Worm (Caenorhabditis elegans) whole organism, late embryonic: ENCODE measurements around the gene atg-7.
A peak's percentile ranks its signal among the peaks of the same experiment; 100 is the strongest.

Experiments used
- C08G9.2 ChIP-seq: sonication (generic microtip); optimal IDR thresholded peaks from 2 replicates; lab custom pipeline; 2016; ENCODE audit warnings: mild to moderate bottlenecking, missing genetic modification characterization, moderate library complexity, missing compliant biosample characterization
- T23F11.4 ChIP-seq: fragments of 200-800 bp; sonication (Bioruptor generic); optimal IDR thresholded peaks from 2 replicates; lab custom pipeline; 2018; ENCODE audit warnings: mild to moderate bottlenecking, missing genetic modification characterization, missing compliant biosample characterization
- ama-1 ChIP-seq: fragments of 150-350 bp; optimal IDR thresholded peaks from 2 replicates; lab custom pipeline; 2014
- ceh-19 ChIP-seq: fragments of 200-800 bp; sonication (Bioruptor generic); optimal IDR thresholded peaks from 2 replicates; lab custom pipeline; 2018; ENCODE audit warnings: mild to moderate bottlenecking, missing genetic modification characterization, missing compliant biosample characterization
- ceh-30 ChIP-seq: fragments of 150-350 bp; optimal IDR thresholded peaks from 2 replicates; lab custom pipeline; 2014; ENCODE audit warnings: missing biosample characterization, missing genetic modification characterization
- ceh-45 ChIP-seq: fragments of 200-800 bp; sonication (Bioruptor generic); IDR thresholded peaks from 2 replicates; pipeline ENCODE4 v1.3.6; 2022; ENCODE audit warnings: missing genetic modification reagents, missing genetic modification characterization, missing compliant biosample characterization
- ceh-48 ChIP-seq: sonication (generic microtip); optimal IDR thresholded peaks from 2 replicates; lab custom pipeline; 2016; ENCODE audit warnings: missing genetic modification characterization, inconsistent platforms, missing compliant biosample characterization
- che-1 ChIP-seq: sonication (generic microtip); optimal IDR thresholded peaks from 2 replicates; lab custom pipeline; 2016; ENCODE audit warnings: mild to moderate bottlenecking, missing genetic modification characterization, missing compliant biosample characterization
- elt-4 ChIP-seq: sonication (generic microtip); optimal IDR thresholded peaks from 2 replicates; lab custom pipeline; 2016; ENCODE audit warnings: missing genetic modification characterization, missing compliant biosample characterization
- ets-4 ChIP-seq: sonication (generic microtip); optimal IDR thresholded peaks from 2 replicates; lab custom pipeline; 2016; ENCODE audit warnings: missing genetic modification characterization, missing compliant biosample characterization
- fkh-10 ChIP-seq: fragments of 150-350 bp; optimal IDR thresholded peaks from 2 replicates; lab custom pipeline; 2014; ENCODE audit warnings: missing biosample characterization, missing genetic modification reagents, missing genetic modification characterization
- fkh-6 ChIP-seq: sonication (generic microtip); optimal IDR thresholded peaks from 2 replicates; lab custom pipeline; 2016; ENCODE audit warnings: missing genetic modification characterization, missing compliant biosample characterization
- gmeb-2 ChIP-seq: sonication (generic microtip); optimal IDR thresholded peaks from 2 replicates; lab custom pipeline; 2016; ENCODE audit warnings: missing genetic modification characterization, inconsistent platforms, missing compliant biosample characterization
- hlh-30 ChIP-seq: sonication (generic microtip); optimal IDR thresholded peaks from 2 replicates; lab custom pipeline; 2017; ENCODE audit warnings: antibody characterized with exemption, missing genetic modification characterization, missing compliant biosample characterization; ENCODE audit not compliant: insufficient read depth
- hlh-8 ChIP-seq: sonication (generic microtip); optimal IDR thresholded peaks from 2 replicates; lab custom pipeline; 2016; ENCODE audit warnings: missing genotype, missing genetic modification characterization, missing compliant biosample characterization
- nfya-1 ChIP-seq: sonication (generic microtip); optimal IDR thresholded peaks from 2 replicates; lab custom pipeline; 2017; ENCODE audit warnings: missing genetic modification characterization, mild to moderate bottlenecking, missing compliant biosample characterization, antibody characterized with exemption, moderate library complexity
- nhr-11 ChIP-seq: fragments of 150-350 bp; optimal IDR thresholded peaks from 2 replicates; lab custom pipeline; 2014; ENCODE audit warnings: missing biosample characterization, missing genetic modification characterization
- nhr-232 ChIP-seq: sonication (generic microtip); optimal IDR thresholded peaks from 2 replicates; lab custom pipeline; 2016; ENCODE audit warnings: missing genetic modification characterization, missing compliant biosample characterization
- npax-4 ChIP-seq: sonication (generic microtip); optimal IDR thresholded peaks from 2 replicates; lab custom pipeline; 2016; ENCODE audit warnings: missing genetic modification characterization, missing compliant biosample characterization
- pag-3 ChIP-seq: sonication (generic microtip); optimal IDR thresholded peaks from 2 replicates; lab custom pipeline; 2016; ENCODE audit warnings: missing compliant biosample characterization, missing genetic modification characterization, borderline replicate concordance
- pat-9 ChIP-seq: fragments of 200-800 bp; sonication (Bioruptor generic); optimal IDR thresholded peaks from 2 replicates; lab custom pipeline; 2018; ENCODE audit warnings: mild to moderate bottlenecking, missing genetic modification characterization, moderate library complexity, missing compliant biosample characterization
- pax-1 ChIP-seq: fragments of 150-350 bp; optimal IDR thresholded peaks from 2 replicates; lab custom pipeline; 2014; ENCODE audit warnings: missing biosample characterization, missing genetic modification characterization
- pha-2 ChIP-seq: sonication (generic microtip); optimal IDR thresholded peaks from 2 replicates; lab custom pipeline; 2017; ENCODE audit warnings: mild to moderate bottlenecking, missing genetic modification characterization, missing compliant biosample characterization
- pha-4 ChIP-seq: fragments of 150-350 bp; optimal IDR thresholded peaks from 2 replicates; lab custom pipeline; 2018; ENCODE audit warnings: missing biosample characterization, missing genetic modification reagents, missing genetic modification characterization
- pqm-1 ChIP-seq: sonication (generic microtip); optimal IDR thresholded peaks from 2 replicates; lab custom pipeline; 2016; ENCODE audit warnings: missing genetic modification characterization, missing compliant biosample characterization
- pros-1 ChIP-seq: fragments of 150-350 bp; optimal IDR thresholded peaks from 2 replicates; lab custom pipeline; 2014; ENCODE audit warnings: missing biosample characterization, missing genetic modification reagents, missing genetic modification characterization
- ref-2 ChIP-seq: sonication (generic microtip); optimal IDR thresholded peaks from 2 replicates; lab custom pipeline; 2016; ENCODE audit warnings: missing genetic modification characterization, missing compliant biosample characterization
- sdc-2 ChIP-seq: sonication (generic microtip); optimal IDR thresholded peaks from 2 replicates; lab custom pipeline; 2016; ENCODE audit warnings: missing genotype, missing genetic modification characterization, missing compliant biosample characterization
- tbx-2 ChIP-seq: sonication (generic microtip); optimal IDR thresholded peaks from 2 replicates; lab custom pipeline; 2016; ENCODE audit warnings: missing genetic modification characterization, missing compliant biosample characterization
- ttx-3 ChIP-seq: sonication (generic microtip); optimal IDR thresholded peaks from 2 replicates; lab custom pipeline; 2016; ENCODE audit warnings: missing genetic modification reagents, missing genetic modification characterization, missing compliant biosample characterization
- unc-3 ChIP-seq, 2 experiments: fragments of 200-800 bp in 1 of 2; sonication (Bioruptor generic) in 1 of 2; sonication (generic microtip) in 1 of 2; conservative IDR thresholded peaks in 1 of 2; optimal IDR thresholded peaks in 1 of 2; 2 replicates each; pipeline versions ENCODE4 v1.3.6 to Lab custom; 2016 to 2022; ENCODE audit warnings: missing compliant biosample characterization in 2 of 2, missing genetic modification characterization in 2 of 2, missing genetic modification reagents in 1 of 2
- unc-42 ChIP-seq: sonication (generic microtip); optimal IDR thresholded peaks from 2 replicates; lab custom pipeline; 2016; ENCODE audit warnings: missing genotype, missing genetic modification characterization, missing compliant biosample characterization
- unc-55 ChIP-seq: sonication (generic microtip); optimal IDR thresholded peaks from 2 replicates; lab custom pipeline; 2017; ENCODE audit warnings: missing biosample characterization, missing genetic modification reagents, missing genetic modification characterization

The atg-7 gene

DNA sequence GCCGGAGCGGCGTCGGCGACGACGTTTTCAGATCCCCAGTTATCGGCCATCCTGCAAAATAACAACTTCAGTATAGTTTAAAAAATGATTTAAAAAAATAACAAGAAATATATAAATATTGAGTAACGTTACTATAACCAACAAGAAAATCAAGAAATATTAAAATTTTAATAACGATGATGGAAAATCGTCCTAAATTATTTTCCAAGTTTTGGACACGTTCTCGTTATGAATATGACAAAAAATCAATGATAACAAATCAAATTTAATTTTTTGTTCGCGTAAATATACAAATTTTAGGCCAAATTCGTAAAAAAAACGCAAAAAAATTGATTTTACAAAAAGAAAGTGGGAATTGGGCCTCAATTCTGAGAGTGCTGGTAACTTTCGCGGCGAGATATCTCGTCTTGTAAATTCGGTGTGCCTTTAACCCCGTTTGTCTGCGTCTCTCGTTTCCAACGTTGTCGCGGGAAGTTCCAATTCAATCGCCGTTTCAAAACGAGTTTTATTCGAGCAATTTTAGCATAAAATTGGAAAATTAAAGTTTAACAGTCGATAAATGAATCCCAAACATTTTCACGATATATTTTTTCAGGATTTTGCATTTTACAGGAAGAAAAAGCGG is 30.3 kb upstream of the atg-7 start, which contains the start of gene rps-5:
rps-5 (minus strand) TSS at position 51 of the 625 bp plus-strand sequence.
- no peak for TF ChIP-seq pha-2
- peak; percentile 12 for TF ChIP-seq unc-55
- TF ChIP-seq hlh-30, result no peak
- TF ChIP-seq pax-1 (tag; lab: Kevin White, UChicago), result no peak
- TF ChIP-seq hlh-8 (tag; lab: Kevin White, UChicago), result no peak
- TF ChIP-seq gmeb-2 (tag; lab: Kevin White, UChicago), result no peak
- TF ChIP-seq unc-42 (tag; lab: Kevin White, UChicago), result peak; percentile 72
- TF ChIP-seq ceh-48, result no peak
- no peak for TF ChIP-seq T23F11.4 (GFP tag; lab: Kevin White, UChicago)
- TF ChIP-seq ets-4 (tag; lab: Kevin White, UChicago), result no peak
- peak; percentile 62 for TF ChIP-seq nfya-1 (tag; lab: Kevin White, UChicago)

DNA sequence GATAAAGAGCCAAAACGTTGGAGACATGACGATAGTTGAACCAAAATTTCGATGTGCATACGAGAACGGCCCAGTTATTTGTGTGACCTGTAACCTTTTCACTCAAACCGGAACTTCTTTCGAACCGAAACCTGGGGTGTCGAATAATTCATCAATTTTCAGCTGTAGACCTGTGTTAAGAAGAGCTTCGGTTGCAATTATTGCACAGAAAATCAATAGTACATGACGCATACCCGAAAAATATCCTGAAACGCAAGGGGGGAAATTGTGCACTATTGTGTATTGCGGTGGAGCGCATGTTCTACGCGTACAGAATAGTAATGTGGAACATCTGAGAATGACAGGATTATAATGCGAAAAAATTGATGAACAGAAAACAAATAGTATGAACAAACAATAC is 28.9 kb upstream of the atg-7 start, which contains the start of gene pigk-1:
pigk-1 (minus strand) TSS at position 248 of the 400 bp plus-strand sequence.
- TF ChIP-seq ceh-45 (GFP tag; lab: Robert Waterston, UW) (no peak), pag-3 (no peak), pros-1 (tag; lab: Kevin White, UChicago) (no peak), pha-4 (tag; lab: Kevin White, UChicago) (no peak), pha-2 (no peak), ceh-19 (GFP tag; lab: Kevin White, UChicago) (no peak)

DNA sequence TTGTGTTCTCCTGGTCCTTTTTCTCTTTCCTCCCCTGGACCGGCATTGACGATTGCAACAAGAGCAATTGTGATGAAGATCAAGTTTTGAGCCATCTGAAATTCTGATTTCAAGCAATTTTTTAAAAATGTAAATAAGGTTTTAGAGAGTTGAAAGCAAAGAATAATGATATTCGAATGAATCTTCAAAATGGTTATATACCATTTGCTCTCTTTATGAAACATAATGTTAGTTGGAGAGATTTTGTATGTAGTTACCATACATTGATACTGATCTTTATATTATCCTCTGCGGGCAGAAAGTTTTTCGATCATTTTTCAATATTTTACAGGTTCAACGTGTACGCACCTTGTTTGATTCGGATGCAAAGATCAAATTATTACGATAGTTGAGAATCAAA is 24.9 kb upstream of the atg-7 start, which contains the start of gene srlf-24:
srlf-24 (minus strand) TSS at position 101 of the 400 bp plus-strand sequence.
- no peak for TF ChIP-seq ttx-3 (tag; lab: Kevin White, UChicago)
- TF ChIP-seq pag-3, result no peak
- TF ChIP-seq fkh-10 (GFP tag; lab: Kevin White, UChicago), result no peak
- no peak for TF ChIP-seq ama-1 (lab: Kevin White, UChicago)
- TF ChIP-seq pha-2, result no peak
- no peak for TF ChIP-seq che-1 (tag; lab: Kevin White, UChicago)
- TF ChIP-seq hlh-30, result no peak
- no peak for TF ChIP-seq pqm-1
- TF ChIP-seq C08G9.2 (tag; lab: Kevin White, UChicago), result no peak
- no peak for TF ChIP-seq T23F11.4 (GFP tag; lab: Kevin White, UChicago)
- TF ChIP-seq sdc-2, result no peak
- TF ChIP-seq ceh-19 (GFP tag; lab: Kevin White, UChicago), result no peak
- TF ChIP-seq nfya-1 (tag; lab: Kevin White, UChicago), result no peak
- TF ChIP-seq tbx-2 (tag; lab: Kevin White, UChicago), result no peak
- TF ChIP-seq fkh-6 (tag; lab: Kevin White, UChicago), result no peak
- no peak for TF ChIP-seq ref-2 (tag; lab: Kevin White, UChicago)
- no peak for TF ChIP-seq npax-4 (tag; lab: Kevin White, UChicago)
- TF ChIP-seq, all 69 proteins: peak for 0

DNA sequence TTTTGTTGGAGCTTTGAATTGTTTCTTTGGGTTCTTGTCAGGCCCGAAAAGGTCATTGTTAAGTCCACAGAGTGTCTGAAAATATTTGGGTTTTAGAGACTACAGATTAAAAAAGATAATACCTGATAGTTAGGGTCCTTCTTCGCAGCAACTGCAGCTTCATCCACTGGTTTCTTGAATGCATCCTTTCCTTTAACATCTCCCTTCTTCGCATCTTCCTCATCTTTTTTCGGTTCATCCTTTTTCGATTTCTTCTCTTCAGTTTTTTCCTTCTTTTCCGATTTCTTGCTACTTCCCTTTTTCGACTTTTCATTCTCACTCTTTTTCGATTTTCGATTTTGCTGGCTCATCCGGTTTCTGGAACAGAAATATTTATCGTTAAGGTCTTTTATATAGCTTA is 22.6 kb upstream of the atg-7 start:
- peak; percentile 79 for TF ChIP-seq nhr-11 (tag; lab: Kevin White, UChicago)
- no peak for TF ChIP-seq pag-3
- no peak for TF ChIP-seq C08G9.2 (tag; lab: Kevin White, UChicago)
- TF ChIP-seq unc-3 (GFP tag; conservative IDR thresholded peaks at IDR 0.05; lab: Robert Waterston, UW), result no peak
- TF ChIP-seq unc-3 (tag; optimal IDR thresholded peaks at IDR 0.05; lab: Kevin White, UChicago), result no peak
- TF ChIP-seq nhr-232 (tag; lab: Kevin White, UChicago), result no peak
- TF ChIP-seq, all 69 proteins: peak for 1

DNA sequence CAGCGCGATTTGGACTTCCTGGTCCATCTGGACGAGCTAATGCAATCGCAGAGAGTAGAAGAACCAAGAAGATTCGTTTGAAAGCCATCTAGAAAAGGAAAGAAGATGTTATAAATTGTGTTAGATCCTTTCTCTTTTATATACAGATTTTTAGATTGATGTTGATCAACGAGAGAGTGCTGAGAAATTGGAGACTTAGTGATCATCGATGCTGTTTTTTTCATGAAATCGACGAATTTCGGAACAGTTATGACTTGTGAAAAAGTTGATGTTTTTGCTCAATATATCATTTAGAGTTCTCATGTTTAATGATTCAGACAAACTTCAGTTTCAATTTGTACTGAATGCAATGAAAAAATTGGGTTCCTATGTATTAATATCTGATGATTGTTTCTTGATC is 21.8 kb upstream of the atg-7 start, which contains the start of gene srlf-17:
srlf-17 (minus strand) TSS at position 101 of the 400 bp plus-strand sequence.
- TF ChIP-seq nfya-1 (tag; lab: Kevin White, UChicago) (no peak), nhr-11 (tag; lab: Kevin White, UChicago) (no peak), che-1 (tag; lab: Kevin White, UChicago) (no peak), hlh-30 (no peak), pha-4 (tag; lab: Kevin White, UChicago) (no peak), pat-9 (no peak), ceh-30 (tag; lab: Kevin White, UChicago) (no peak), elt-4 (tag; lab: Kevin White, UChicago) (no peak), C08G9.2 (tag; lab: Kevin White, UChicago) (no peak), unc-42 (tag; lab: Kevin White, UChicago) (no peak)
